Worm (Caenorhabditis elegans) whole organism, L1 larva: Measurements from ENCODE around the gene cct-6.

Experiments
- ceh-90 ChIP-seq: sonication (generic microtip); optimal IDR thresholded peaks from 2 replicates; lab custom pipeline; 2016; ENCODE audit warnings: missing genetic modification characterization, missing compliant biosample characterization
- efl-1 ChIP-seq, 4 experiments: fragments of 150-350 bp; optimal IDR thresholded peaks in 3 of 4; peaks in 1 of 4; 1 replicate in 1 of 4; 2 replicates in 3 of 4; lab custom pipeline; 2014; ENCODE audit warnings: missing biosample characterization in 2 of 4, missing genetic modification characterization in 2 of 4, missing genetic modification reagents in 2 of 4
- lin-14 ChIP-seq: fragments of 200-800 bp; sonication (Bioruptor generic); optimal IDR thresholded peaks from 2 replicates; lab custom pipeline; 2018; ENCODE audit warnings: mild to moderate bottlenecking, missing genetic modification characterization, moderate library complexity, missing compliant biosample characterization
- lin-39 ChIP-seq: fragments of 150-350 bp; optimal IDR thresholded peaks from 2 replicates; lab custom pipeline; 2014; ENCODE audit warnings: missing biosample characterization, missing genetic modification reagents, missing genetic modification characterization
- lsy-2 ChIP-seq, 2 experiments: fragments of 150-350 bp; optimal IDR thresholded peaks; 2 replicates each; lab custom pipeline; 2014; ENCODE audit warnings: missing biosample characterization in 2 of 2, missing genetic modification characterization in 2 of 2
- nhr-76 ChIP-seq: sonication (generic microtip); optimal IDR thresholded peaks from 2 replicates; lab custom pipeline; 2017; ENCODE audit warnings: missing biosample characterization, missing genetic modification characterization
- nhr-77 ChIP-seq: fragments of 150-350 bp; optimal IDR thresholded peaks from 2 replicates; lab custom pipeline; 2014; ENCODE audit warnings: missing biosample characterization, missing genetic modification characterization
- pag-3 ChIP-seq: sonication (generic microtip); optimal IDR thresholded peaks from 2 replicates; lab custom pipeline; 2017; ENCODE audit warnings: missing genetic modification characterization, mild to moderate bottlenecking, missing compliant biosample characterization, antibody characterized with exemption, borderline replicate concordance; ENCODE audit not compliant: insufficient read depth
- zag-1 ChIP-seq: fragments of 150-350 bp; optimal IDR thresholded peaks from 2 replicates; lab custom pipeline; 2014; ENCODE audit warnings: missing biosample characterization, missing genetic modification characterization

DNA sequence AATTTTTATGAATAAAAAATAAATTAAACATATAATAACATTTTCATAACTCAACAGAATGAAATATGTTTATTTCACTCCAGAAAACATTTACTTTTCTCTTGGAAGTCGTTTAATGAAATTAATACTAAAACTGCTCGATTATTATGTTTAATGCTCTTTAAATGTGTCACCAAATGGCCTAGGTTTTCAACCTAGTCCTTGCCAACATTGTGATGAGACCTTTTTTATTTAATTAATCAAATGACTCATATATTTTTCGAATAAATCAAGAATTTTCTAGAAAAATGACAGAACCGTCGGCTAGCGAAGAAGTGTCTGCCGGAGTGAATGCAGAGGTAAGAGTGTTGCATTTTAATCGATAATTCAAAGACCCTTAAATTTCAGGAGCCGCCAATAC lies 8.8 kb upstream of the cct-6 start, which contains the start of gene rabn-5:
- TF ChIP-seq nhr-77 (tag; lab: Kevin White, UChicago) (no peak), pag-3 (tag; lab: Kevin White, UChicago) (no peak), zag-1 (tag; lab: Kevin White, UChicago) (no peak), lin-14 (GFP tag; lab: Kevin White, UChicago) (no peak), ceh-90 (tag; lab: Kevin White, UChicago) (no peak), nhr-76 (tag; lab: Kevin White, UChicago) (no peak), lin-39 (no peak), efl-1 (optimal IDR thresholded peaks at IDR 0.05; lab: Kevin White, UChicago) (peak; percentile 13 to 19), efl-1 (GFP tag; optimal IDR thresholded peaks at IDR 0.05 in 1 of 2; lab: Kevin White, UChicago) (peak in 1 of 2 experiments; percentile 51), lsy-2 (tag; optimal IDR thresholded peaks at IDR 0.05; lab: Kevin White, UChicago) (peak in 1 of 2 experiments; percentile 2)
